Worm (Caenorhabditis elegans) whole organism, L1 larva: ENCODE measurements around the gene pat-2.

Experiments
- C16A3.4 ChIP-seq: fragments of 150-350 bp; optimal IDR thresholded peaks from 2 replicates; lab custom pipeline; 2014; ENCODE audit warnings: missing biosample characterization, missing genetic modification characterization
- F16B12.6 ChIP-seq: fragments of 150-350 bp; optimal IDR thresholded peaks from 2 replicates; lab custom pipeline; 2014; ENCODE audit warnings: missing biosample characterization, missing genetic modification characterization
- alr-1 ChIP-seq: fragments of 200-800 bp; sonication (Bioruptor generic); optimal IDR thresholded peaks from 2 replicates; lab custom pipeline; 2018; ENCODE audit warnings: borderline replicate concordance, mild to moderate bottlenecking, missing genetic modification characterization, missing compliant biosample characterization
- aly-2 ChIP-seq: fragments of 150-350 bp; optimal IDR thresholded peaks from 2 replicates; lab custom pipeline; 2014; ENCODE audit warnings: missing biosample characterization, missing genetic modification characterization
- blmp-1 ChIP-seq: fragments of 150-350 bp; optimal IDR thresholded peaks from 2 replicates; lab custom pipeline; 2014; ENCODE audit warnings: missing biosample characterization, missing genetic modification characterization
- ceh-63 ChIP-seq: fragments of 200-800 bp; sonication (Bioruptor generic); optimal IDR thresholded peaks from 2 replicates; lab custom pipeline; 2018; ENCODE audit warnings: mild to moderate bottlenecking, missing genetic modification characterization, missing compliant biosample characterization
- ceh-8 ChIP-seq: fragments of 200-800 bp; sonication (Bioruptor generic); optimal IDR thresholded peaks from 2 replicates; lab custom pipeline; 2018; ENCODE audit warnings: mild to moderate bottlenecking, missing genetic modification characterization, moderate library complexity, missing compliant biosample characterization
- ceh-82 ChIP-seq, 3 experiments: fragments of 150-350 bp in 1 of 3; sonication (generic microtip) in 2 of 3; optimal IDR thresholded peaks; 2 replicates each; lab custom pipeline; 2014 to 2017; ENCODE audit warnings: missing biosample characterization in 3 of 3, missing genetic modification characterization in 3 of 3
- ceh-90 ChIP-seq: sonication (generic microtip); optimal IDR thresholded peaks from 2 replicates; lab custom pipeline; 2016; ENCODE audit warnings: missing genetic modification characterization, missing compliant biosample characterization
- ces-1 ChIP-seq: fragments of 150-350 bp; optimal IDR thresholded peaks from 2 replicates; lab custom pipeline; 2014; ENCODE audit warnings: missing biosample characterization, missing genetic modification reagents, missing genetic modification characterization
- dpl-1 ChIP-seq, 3 experiments: fragments of 150-350 bp in 2 of 3; sonication (generic microtip) in 1 of 3; optimal IDR thresholded peaks; 2 replicates each; lab custom pipeline; 2014 to 2017; ENCODE audit warnings: missing biosample characterization in 3 of 3, missing genetic modification characterization in 3 of 3, missing genetic modification reagents in 3 of 3
- efl-1 ChIP-seq, 4 experiments: fragments of 150-350 bp; optimal IDR thresholded peaks in 3 of 4; peaks in 1 of 4; 1 replicate in 1 of 4; 2 replicates in 3 of 4; lab custom pipeline; 2014; ENCODE audit warnings: missing biosample characterization in 2 of 4, missing genetic modification characterization in 2 of 4, missing genetic modification reagents in 2 of 4
- efl-3 ChIP-seq: fragments of 200-800 bp; sonication (Bioruptor generic); optimal IDR thresholded peaks from 2 replicates; lab custom pipeline; 2018; ENCODE audit warnings: mild to moderate bottlenecking, missing genetic modification characterization, missing compliant biosample characterization
- elt-3 ChIP-seq, 6 experiments: fragments of 150-350 bp in 1 of 6; sonication (generic microtip); optimal IDR thresholded peaks; 2 replicates each; lab custom pipeline; 2017 to 2018; ENCODE audit warnings: missing biosample characterization in 6 of 6, missing genetic modification characterization in 6 of 6, inconsistent platforms in 1 of 6
- fkh-10 ChIP-seq: sonication (generic microtip); optimal IDR thresholded peaks from 2 replicates; lab custom pipeline; 2017; ENCODE audit warnings: missing biosample characterization, missing genetic modification reagents, missing genetic modification characterization
- fkh-4 ChIP-seq: sonication (generic microtip); optimal IDR thresholded peaks from 2 replicates; lab custom pipeline; 2016; ENCODE audit warnings: missing compliant biosample characterization, missing genetic modification characterization, borderline replicate concordance
- fos-1 ChIP-seq: fragments of 150-350 bp; optimal IDR thresholded peaks from 2 replicates; lab custom pipeline; 2014; ENCODE audit warnings: missing biosample characterization, missing genetic modification characterization
- grh-1 ChIP-seq: fragments of 200-800 bp; sonication (Bioruptor generic); IDR thresholded peaks from 2 replicates; pipeline ENCODE4 v1.3.6; 2022; ENCODE audit warnings: missing genetic modification reagents, missing genetic modification characterization, missing compliant biosample characterization
- irx-1 ChIP-seq: sonication (generic microtip); optimal IDR thresholded peaks from 2 replicates; lab custom pipeline; 2016; ENCODE audit warnings: missing genetic modification characterization, missing compliant biosample characterization
- lin-14 ChIP-seq: fragments of 200-800 bp; sonication (Bioruptor generic); optimal IDR thresholded peaks from 2 replicates; lab custom pipeline; 2018; ENCODE audit warnings: mild to moderate bottlenecking, missing genetic modification characterization, moderate library complexity, missing compliant biosample characterization
- lin-15B ChIP-seq: fragments of 150-350 bp; sonication (generic microtip); optimal IDR thresholded peaks from 3 replicates; lab custom pipeline; 2014; ENCODE audit warnings: missing biosample characterization, missing genetic modification characterization
- lin-35 ChIP-seq, 2 experiments: fragments of 150-350 bp; optimal IDR thresholded peaks; 2 replicates each; lab custom pipeline; 2014; ENCODE audit warnings: missing biosample characterization in 2 of 2, missing genetic modification characterization in 2 of 2, missing genetic modification reagents in 2 of 2
- lin-39 ChIP-seq: fragments of 150-350 bp; optimal IDR thresholded peaks from 2 replicates; lab custom pipeline; 2014; ENCODE audit warnings: missing biosample characterization, missing genetic modification reagents, missing genetic modification characterization
- lir-3 ChIP-seq: sonication (generic microtip); optimal IDR thresholded peaks from 2 replicates; lab custom pipeline; 2016; ENCODE audit warnings: mild to moderate bottlenecking, missing genetic modification characterization, moderate library complexity, missing compliant biosample characterization; ENCODE audit not compliant: poor library complexity
- mab-9 ChIP-seq: fragments of 200-800 bp; sonication (Bioruptor generic); IDR thresholded peaks from 2 replicates; pipeline ENCODE4 v1.3.6; 2022; ENCODE audit warnings: missing genetic modification reagents, missing genetic modification characterization, missing compliant biosample characterization
- mep-1 ChIP-seq: fragments of 150-350 bp; optimal IDR thresholded peaks from 2 replicates; lab custom pipeline; 2014; ENCODE audit warnings: missing biosample characterization, missing genetic modification characterization
- nhr-20 ChIP-seq: sonication (generic microtip); optimal IDR thresholded peaks from 2 replicates; lab custom pipeline; 2016; ENCODE audit warnings: mild to moderate bottlenecking, missing genetic modification characterization, missing compliant biosample characterization
- nhr-28 ChIP-seq: fragments of 150-350 bp; optimal IDR thresholded peaks from 2 replicates; lab custom pipeline; 2014; ENCODE audit warnings: missing biosample characterization, missing genetic modification characterization
- nhr-47 ChIP-seq: sonication (generic microtip); optimal IDR thresholded peaks from 2 replicates; lab custom pipeline; 2016; ENCODE audit warnings: mild to moderate bottlenecking, missing genetic modification characterization, moderate library complexity, missing compliant biosample characterization
- nhr-77 ChIP-seq: fragments of 150-350 bp; optimal IDR thresholded peaks from 2 replicates; lab custom pipeline; 2014; ENCODE audit warnings: missing biosample characterization, missing genetic modification characterization
- nhr-85 ChIP-seq: sonication (generic microtip); peaks from one replicate; lab custom pipeline; 2016; ENCODE audit warnings: missing genetic modification characterization, inconsistent platforms, missing compliant biosample characterization
- nhr-90 ChIP-seq: sonication (generic microtip); optimal IDR thresholded peaks from 2 replicates; lab custom pipeline; 2016; ENCODE audit warnings: mild to moderate bottlenecking, missing genetic modification characterization, missing compliant biosample characterization; ENCODE audit not compliant: poor library complexity
- rnt-1 ChIP-seq: sonication (generic microtip); optimal IDR thresholded peaks from 2 replicates; lab custom pipeline; 2016; ENCODE audit warnings: mild to moderate bottlenecking, missing genetic modification characterization, moderate library complexity, missing compliant biosample characterization
- skn-1 ChIP-seq: fragments of 150-350 bp; optimal IDR thresholded peaks from 2 replicates; lab custom pipeline; 2014; ENCODE audit warnings: missing biosample characterization, missing genetic modification characterization
- snu-23 ChIP-seq: sonication (generic microtip); optimal IDR thresholded peaks from 2 replicates; lab custom pipeline; 2016; ENCODE audit warnings: missing genetic modification characterization, missing compliant biosample characterization
- sptf-1 ChIP-seq: fragments of 150-350 bp; optimal IDR thresholded peaks from 2 replicates; lab custom pipeline; 2014; ENCODE audit warnings: missing biosample characterization, missing genetic modification characterization
- sup-37 ChIP-seq: fragments of 200-800 bp; sonication (Bioruptor generic); optimal IDR thresholded peaks from 2 replicates; lab custom pipeline; 2018; ENCODE audit warnings: mild to moderate bottlenecking, missing genetic modification characterization, missing compliant biosample characterization
- tbx-2 ChIP-seq: sonication (generic microtip); optimal IDR thresholded peaks from 2 replicates; lab custom pipeline; 2016; ENCODE audit warnings: missing genetic modification characterization, missing compliant biosample characterization
- unc-62 ChIP-seq: fragments of 150-350 bp; optimal IDR thresholded peaks from 2 replicates; lab custom pipeline; 2014; ENCODE audit warnings: missing biosample characterization, missing genetic modification reagents, missing genetic modification characterization
- unc-86 ChIP-seq: sonication (generic microtip); optimal IDR thresholded peaks from 2 replicates; lab custom pipeline; 2016; ENCODE audit warnings: missing genetic modification characterization, missing compliant biosample characterization
- ztf-4 ChIP-seq: fragments of 150-350 bp; optimal IDR thresholded peaks from 2 replicates; lab custom pipeline; 2014; ENCODE audit warnings: missing biosample characterization, missing genetic modification characterization

The pat-2 gene

DNA sequence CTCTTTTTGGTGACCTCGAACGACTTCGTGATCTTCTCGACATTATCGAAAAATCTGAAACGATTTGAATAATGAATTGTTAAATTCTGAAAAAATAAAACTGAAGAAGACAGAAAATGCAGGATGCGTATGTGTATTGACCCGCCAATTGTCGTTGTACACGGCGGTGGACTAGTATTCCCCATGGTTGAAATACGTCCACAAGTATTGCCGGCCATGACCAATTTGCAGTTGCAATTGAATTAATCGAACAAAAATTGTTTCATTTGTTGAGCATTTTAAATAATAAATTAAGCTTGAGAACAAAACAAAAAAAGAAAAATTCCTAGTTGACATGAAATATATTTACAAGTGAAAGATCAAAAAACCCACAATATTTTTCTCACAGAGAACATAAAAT lies 10.5 kb downstream of the pat-2 start, which contains the start of gene F44E2.3:
Gene F44E2.3 (minus strand): TSS at position 61 of the 400 bp plus-strand sequence.
- TF ChIP-seq lin-15B = no peak
- no peak for TF ChIP-seq nhr-77 (tag; lab: Kevin White, UChicago)
- no peak for TF ChIP-seq ces-1 (GFP tag; lab: Kevin White, UChicago)
- no peak for TF ChIP-seq ceh-63 (GFP tag; lab: Kevin White, UChicago)
- TF ChIP-seq mab-9 = no peak
- peak; percentile 22 to 38 for TF ChIP-seq lin-35 (GFP tag; optimal IDR thresholded peaks at IDR 0.05; lab: Kevin White, UChicago)
- TF ChIP-seq blmp-1 = peak; percentile 28
- peak; percentile 10 for TF ChIP-seq lir-3 (tag; lab: Kevin White, UChicago)
- TF ChIP-seq mep-1 (tag; lab: Kevin White, UChicago) = peak; percentile 19
- no peak for TF ChIP-seq ceh-8 (GFP tag; lab: Kevin White, UChicago)
- TF ChIP-seq fkh-10 (GFP tag; lab: Kevin White, UChicago) = no peak
- TF ChIP-seq dpl-1 (GFP tag; optimal IDR thresholded peaks at IDR 0.05; lab: Kevin White, UChicago) = peak in 2 of 3 experiments; percentile 18 to 42
- TF ChIP-seq nhr-85 (tag; lab: Kevin White, UChicago) = no peak
- no peak for TF ChIP-seq skn-1 (tag; lab: Kevin White, UChicago)
- no peak for TF ChIP-seq nhr-47 (tag; lab: Kevin White, UChicago)
- TF ChIP-seq nhr-20 (tag; lab: Kevin White, UChicago) = no peak
- TF ChIP-seq nhr-90 (tag; lab: Kevin White, UChicago) = no peak
- no peak for TF ChIP-seq elt-3 (tag; optimal IDR thresholded peaks at IDR 0.05; lab: Kevin White, UChicago)
- peak; percentile 28 for TF ChIP-seq efl-1 (optimal IDR thresholded peaks at IDR 0.05; lab: Kevin White, UChicago)
- peak in 1 of 2 experiments; percentile 28 for TF ChIP-seq efl-1 (GFP tag; optimal IDR thresholded peaks at IDR 0.05 in 1 of 2; lab: Kevin White, UChicago)
- TF ChIP-seq irx-1 (tag; lab: Kevin White, UChicago) = no peak
- no peak for TF ChIP-seq lin-39 (tag; lab: Kevin White, UChicago)
- no peak for TF ChIP-seq sup-37 (GFP tag; lab: Kevin White, UChicago)
- no peak for TF ChIP-seq fkh-4 (tag; lab: Kevin White, UChicago)
- TF ChIP-seq tbx-2 = no peak
- no peak for TF ChIP-seq F16B12.6 (tag; lab: Kevin White, UChicago)
- TF ChIP-seq snu-23 (GFP tag; lab: Kevin White, UChicago) = no peak
- TF ChIP-seq ceh-82 (tag; optimal IDR thresholded peaks at IDR 0.05; lab: Kevin White, UChicago) = no peak

DNA sequence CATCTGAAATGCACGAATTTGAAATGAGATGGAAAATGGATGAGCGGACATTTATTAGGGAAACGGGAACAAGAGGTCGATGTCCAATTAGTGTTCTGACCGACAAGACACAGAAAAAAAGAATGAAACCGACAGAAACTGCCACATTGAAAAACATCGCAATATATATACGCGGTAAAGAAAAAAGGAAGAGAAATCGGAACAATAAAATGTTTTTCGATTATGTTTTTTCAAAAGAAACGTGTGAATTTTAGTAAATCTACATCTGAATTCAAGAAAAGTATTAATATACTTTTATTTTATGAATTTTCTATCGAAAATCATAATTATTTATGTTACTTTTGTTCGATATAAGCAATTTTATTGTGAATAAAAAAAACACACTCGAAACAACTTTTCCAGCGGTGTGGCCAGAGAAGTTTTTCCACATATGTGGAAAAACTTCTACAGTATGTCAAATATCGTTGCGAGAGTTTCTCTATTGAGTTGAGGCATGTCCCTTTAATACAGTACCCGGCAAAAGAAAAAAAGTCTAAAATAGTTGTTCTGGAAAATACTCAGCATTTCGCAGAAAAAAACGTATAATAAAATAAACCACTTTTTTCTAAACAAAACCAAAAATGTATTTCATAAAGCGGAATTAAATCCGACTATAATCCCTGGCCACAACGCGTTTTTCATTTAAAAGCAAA lies 12.5 kb downstream of the pat-2 start, which contains the start of gene F44E2.10:
Gene F44E2.10 (minus strand): TSS at position 51 of the 692 bp plus-strand sequence.
- TF ChIP-seq rnt-1 (tag; lab: Kevin White, UChicago) (no peak), aly-2 (no peak), efl-3 (GFP tag; lab: Kevin White, UChicago) (no peak), unc-62 (GFP tag; lab: Kevin White, UChicago) (no peak), lin-14 (GFP tag; lab: Kevin White, UChicago) (no peak), unc-86 (tag; lab: Kevin White, UChicago) (no peak), C16A3.4 (tag; lab: Kevin White, UChicago) (no peak)
- TF ChIP-seq, all 84 proteins: peak for 0

DNA sequence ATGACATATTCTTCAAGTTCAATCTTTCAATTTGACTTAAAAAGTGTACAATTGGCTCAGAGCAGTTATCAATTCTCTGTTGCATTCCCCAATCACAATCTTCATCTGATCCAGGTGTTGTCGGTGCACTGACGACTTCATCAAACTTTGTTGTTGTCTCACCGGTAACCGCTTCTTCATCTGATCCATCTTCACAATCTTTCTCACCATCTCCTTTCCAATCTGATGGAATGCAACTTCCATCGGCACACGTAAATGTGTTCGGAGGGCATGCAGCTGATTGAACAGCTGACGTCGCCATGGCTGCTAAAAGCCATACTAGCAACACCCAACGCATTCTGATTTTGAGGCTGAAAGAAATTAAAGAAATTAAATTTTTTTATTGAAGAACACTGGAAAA lies 19.4 kb downstream of the pat-2 start, which contains the start of gene F44E2.4:
Gene F44E2.4 (minus strand): TSS at position 350 of the 400 bp plus-strand sequence.
- TF ChIP-seq ceh-90 (tag; lab: Kevin White, UChicago) (no peak), nhr-20 (tag; lab: Kevin White, UChicago) (no peak), nhr-28 (tag; lab: Kevin White, UChicago) (no peak), efl-1 (optimal IDR thresholded peaks at IDR 0.05; lab: Kevin White, UChicago) (no peak), efl-1 (GFP tag; optimal IDR thresholded peaks at IDR 0.05 in 1 of 2; lab: Kevin White, UChicago) (no peak), ztf-4 (tag; lab: Kevin White, UChicago) (no peak), skn-1 (tag; lab: Kevin White, UChicago) (no peak), grh-1 (GFP tag; lab: Robert Waterston, UW) (no peak), ceh-8 (GFP tag; lab: Kevin White, UChicago) (no peak), rnt-1 (tag; lab: Kevin White, UChicago) (no peak), blmp-1 (no peak), fos-1 (tag; lab: Kevin White, UChicago) (no peak), dpl-1 (GFP tag; optimal IDR thresholded peaks at IDR 0.05; lab: Kevin White, UChicago) (no peak), nhr-90 (tag; lab: Kevin White, UChicago) (no peak), sptf-1 (tag; lab: Kevin White, UChicago) (no peak), alr-1 (no peak), irx-1 (tag; lab: Kevin White, UChicago) (no peak)
